Worm (Caenorhabditis elegans): ENCODE results near the gene F36H9.4.

The F36H9.4 gene

DNA sequence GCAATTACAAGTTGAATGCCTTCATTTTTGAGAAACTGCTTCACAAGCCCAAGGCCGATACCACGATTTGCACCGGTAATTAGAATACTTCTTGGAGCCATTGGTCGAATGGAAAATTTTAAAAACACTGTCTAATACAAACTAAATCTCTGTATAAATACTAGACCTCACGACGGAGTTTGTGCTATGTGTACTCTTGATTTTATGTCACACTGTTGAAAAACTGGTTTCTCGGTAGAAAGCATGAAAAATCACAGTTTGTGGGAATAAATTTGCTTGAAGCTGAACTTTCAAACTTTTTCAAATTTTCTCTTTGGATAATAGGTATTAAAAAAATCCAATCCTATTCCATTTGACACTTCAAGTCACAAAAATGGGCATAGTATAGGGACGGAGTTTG, 23.4 kb downstream of the F36H9.4 start, which contains the start of gene ZK697.14:
Gene ZK697.14 (minus strand): TSS at position 101 of the 400 bp plus-strand sequence.
- TF ChIP-seq unc-39 (tag; optimal IDR thresholded peaks at IDR 0.05) (no peak), lin-13 (GFP tag; optimal IDR thresholded peaks at IDR 0.05) (no peak), dmd-6 (GFP tag; IDR thresholded peaks at IDR 0.05) (no peak), Y75B8A.6 (GFP tag; IDR thresholded peaks at IDR 0.05) (no peak), lir-3 (tag; optimal IDR thresholded peaks at IDR 0.05) (no peak), jun-1 (tag; optimal IDR thresholded peaks at IDR 0.05) (no peak), lin-29 (GFP tag; IDR thresholded peaks at IDR 0.05) (no peak), ctbp-1 (GFP tag; IDR thresholded peaks at IDR 0.05) (no peak), mdl-1 (tag; optimal IDR thresholded peaks at IDR 0.05) (no peak), tag-97 (GFP tag; IDR thresholded peaks at IDR 0.05) (no peak), php-3 (GFP tag; IDR thresholded peaks at IDR 0.05) (no peak), nhr-11 (tag; optimal IDR thresholded peaks at IDR 0.05) (no peak), zfp-3 (GFP tag; conservative IDR thresholded peaks at IDR 0.05) (no peak), mxl-2 (GFP tag; conservative IDR thresholded peaks at IDR 0.05) (no peak), daf-8 (GFP tag; IDR thresholded peaks at IDR 0.05) (no peak)

DNA sequence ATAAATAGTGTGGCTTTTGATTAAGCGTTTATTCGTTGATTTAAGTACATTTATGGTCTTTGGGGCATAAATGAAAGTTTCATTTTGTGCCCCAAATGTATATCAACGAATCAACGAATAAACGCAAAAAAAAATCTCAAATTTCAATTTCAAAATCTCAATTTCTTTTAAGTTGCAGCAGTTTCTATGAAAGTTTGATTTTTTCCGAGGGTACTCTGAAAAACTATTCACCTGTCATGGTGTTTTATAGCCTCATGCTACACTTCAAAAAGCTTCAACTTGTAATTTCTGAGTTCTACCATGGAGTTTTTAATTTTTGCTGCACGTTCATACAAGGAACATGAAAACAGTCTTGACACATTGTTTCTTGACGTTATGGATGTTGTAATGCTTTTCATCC, 26.5 kb downstream of the F36H9.4 start, which contains the start of gene ZK697.1:
Gene ZK697.1 (plus strand): TSS at position 301 of the 400 bp plus-strand sequence.
- TF ChIP-seq nhr-237 (tag; optimal IDR thresholded peaks at IDR 0.05) (no peak), aha-1 (tag) (no peak), dmd-6 (GFP tag; IDR thresholded peaks at IDR 0.05) (no peak), tag-97 (GFP tag; IDR thresholded peaks at IDR 0.05) (no peak), jun-1 (tag; optimal IDR thresholded peaks at IDR 0.05) (no peak), cey-2 (tag; optimal IDR thresholded peaks at IDR 0.05; ENCODE audit: borderline replicate concordance, insufficient read depth) (no peak), hlh-30 (tag; optimal IDR thresholded peaks at IDR 0.05; ENCODE audit: insufficient read depth) (no peak), skn-1 (tag; optimal IDR thresholded peaks at IDR 0.05) (no peak), ZK337.2 (GFP tag; IDR thresholded peaks at IDR 0.05) (no peak), ceh-32 (tag; optimal IDR thresholded peaks at IDR 0.05; ENCODE audit: poor library complexity) (no peak), D1046.2 (GFP tag; IDR thresholded peaks at IDR 0.05) (no peak), snpc-1.2 (GFP tag; IDR thresholded peaks at IDR 0.05) (no peak), daf-8 (GFP tag; IDR thresholded peaks at IDR 0.05) (no peak), ceh-20 (GFP tag; IDR thresholded peaks at IDR 0.05) (no peak), dmd-8 (GFP tag; IDR thresholded peaks at IDR 0.05) (no peak), pqm-1 (tag; optimal IDR thresholded peaks at IDR 0.05) (no peak), aly-2 (tag; optimal IDR thresholded peaks at IDR 0.05) (no peak), nhr-41 (GFP tag; IDR thresholded peaks at IDR 0.05) (no peak), F26F4.8 (GFP tag; conservative IDR thresholded peaks at IDR 0.05) (no peak)

DNA sequence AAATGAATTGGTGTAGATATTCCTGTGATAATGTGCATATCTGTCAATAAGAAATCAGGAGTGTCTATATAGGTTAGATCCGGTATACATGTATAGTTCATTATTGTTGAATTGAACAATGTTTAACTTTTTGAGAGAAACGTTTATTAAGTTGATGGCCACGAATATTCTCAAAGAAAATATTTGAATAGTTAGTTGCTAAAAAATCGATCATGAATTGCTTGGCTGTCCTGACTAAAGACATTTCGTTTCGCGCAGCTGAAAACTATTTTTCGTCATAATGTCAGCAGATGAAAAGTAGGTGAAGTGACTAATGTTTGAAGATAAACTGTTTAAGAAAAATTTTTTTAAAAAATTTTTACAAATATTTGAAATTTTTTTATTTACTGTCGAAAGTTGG, 27.6 kb downstream of the F36H9.4 start, which contains the start of gene srh-199:
Gene srh-199 (minus strand): TSS at position 101 of the 400 bp plus-strand sequence.
- TF ChIP-seq vab-7 (GFP tag; IDR thresholded peaks at IDR 0.05) (no peak), nhr-42 (GFP tag; IDR thresholded peaks at IDR 0.05) (no peak), nhr-41 (GFP tag; IDR thresholded peaks at IDR 0.05) (no peak), pha-4 (GFP tag; IDR thresholded peaks at IDR 0.05) (no peak), pha-4 (tag; optimal IDR thresholded peaks at IDR 0.05) (no peak), duxl-1 (tag; optimal IDR thresholded peaks at IDR 0.05; ENCODE audit: poor library complexity) (no peak), hmg-1.1 (GFP tag; IDR thresholded peaks at IDR 0.05) (no peak), ces-1 (GFP tag; optimal IDR thresholded peaks at IDR 0.05) (no peak), zip-2 (tag; optimal IDR thresholded peaks at IDR 0.05) (no peak), ama-1 (optimal IDR thresholded peaks at IDR 0.05) (no peak), aly-2 (tag; optimal IDR thresholded peaks at IDR 0.05) (no peak), ceh-62 (tag; optimal IDR thresholded peaks at IDR 0.05) (no peak), mdt-29 (GFP tag; IDR thresholded peaks at IDR 0.05) (no peak), lin-29 (GFP tag; IDR thresholded peaks at IDR 0.05) (no peak), nhr-25 (tag; optimal IDR thresholded peaks at IDR 0.05; ENCODE audit: borderline replicate concordance, insufficient read depth) (no peak), daf-19 (GFP tag; conservative IDR thresholded peaks at IDR 0.05) (no peak), F44E2.7 (GFP tag; IDR thresholded peaks at IDR 0.05) (no peak)
